Fruit fly (Drosophila melanogaster) whole organism, prepupa: Measurements from ENCODE around the gene Pex3.

ENCODE experiments used
- CG10631 ChIP-seq: fragments of 200-800 bp; sonication (Bioruptor generic); optimal IDR thresholded peaks from 2 replicates; lab custom pipeline; 2016; ENCODE audit warnings: missing biosample characterization, missing genetic modification characterization
- CG10669 ChIP-seq: fragments of 200-800 bp; sonication (Bioruptor generic); optimal IDR thresholded peaks from 3 replicates; lab custom pipeline; 2018; ENCODE audit warnings: missing biosample characterization, mild to moderate bottlenecking, missing genetic modification characterization, moderate library complexity
- CG11294 ChIP-seq: fragments of 200-800 bp; sonication (Bioruptor generic); IDR thresholded peaks from 2 replicates; pipeline ENCODE4 v1.3.6; 2022; ENCODE audit warnings: missing biosample characterization, missing genetic modification characterization
- CG11762 ChIP-seq: fragments of 200-800 bp; sonication (Bioruptor generic); optimal IDR thresholded peaks from 3 replicates; lab custom pipeline; 2016; ENCODE audit warnings: missing biosample characterization, missing genetic modification characterization; ENCODE audit not compliant: insufficient read depth
- CG11902 ChIP-seq: fragments of 200-800 bp; sonication (Bioruptor generic); optimal IDR thresholded peaks from 3 replicates; lab custom pipeline; 2016; ENCODE audit warnings: missing biosample characterization, missing genetic modification characterization
- CG1621 ChIP-seq: fragments of 200-800 bp; sonication (Bioruptor generic); optimal IDR thresholded peaks from 3 replicates; lab custom pipeline; 2018; ENCODE audit warnings: missing biosample characterization, mild to moderate bottlenecking, missing genetic modification characterization
- CG16779 ChIP-seq: fragments of 200-800 bp; sonication (Bioruptor generic); optimal IDR thresholded peaks from 3 replicates; lab custom pipeline; 2017; ENCODE audit warnings: missing biosample characterization, mild to moderate bottlenecking, missing genetic modification characterization
- CG3032 ChIP-seq: fragments of 200-800 bp; optimal IDR thresholded peaks from 2 replicates; lab custom pipeline; 2019; ENCODE audit warnings: missing biosample characterization, mild to moderate bottlenecking, missing genetic modification characterization, moderate library complexity
- CG32006 ChIP-seq: fragments of 200-800 bp; sonication (Bioruptor generic); optimal IDR thresholded peaks from 3 replicates; lab custom pipeline; 2017; ENCODE audit warnings: missing biosample characterization, mild to moderate bottlenecking, missing genetic modification characterization
- CG34406 ChIP-seq: fragments of 200-800 bp; sonication (Bioruptor generic); optimal IDR thresholded peaks from 3 replicates; lab custom pipeline; 2016; ENCODE audit warnings: missing biosample characterization, missing genetic modification characterization
- CG3919 ChIP-seq: fragments of 200-800 bp; sonication (Bioruptor generic); optimal IDR thresholded peaks from 3 replicates; lab custom pipeline; 2016; ENCODE audit warnings: missing biosample characterization, missing genetic modification characterization
- CG4318 ChIP-seq: fragments of 200-800 bp; sonication (Bioruptor generic); optimal IDR thresholded peaks from 3 replicates; lab custom pipeline; 2017; ENCODE audit warnings: missing biosample characterization, mild to moderate bottlenecking, missing genetic modification characterization
- CG6276 ChIP-seq: fragments of 200-800 bp; sonication (Bioruptor generic); optimal IDR thresholded peaks from 2 replicates; lab custom pipeline; 2017; ENCODE audit warnings: missing biosample characterization, mild to moderate bottlenecking, missing genetic modification characterization
- CG6792 ChIP-seq: fragments of 200-800 bp; sonication (Bioruptor generic); optimal IDR thresholded peaks from 3 replicates; lab custom pipeline; 2016; ENCODE audit warnings: missing biosample characterization, missing genetic modification characterization
- CG8119 ChIP-seq: fragments of 200-800 bp; sonication (Bioruptor generic); IDR thresholded peaks from 3 replicates; pipeline ENCODE4 v1.3.6; 2022; ENCODE audit warnings: missing biosample characterization, missing genetic modification characterization
- CG8319 ChIP-seq: fragments of 200-800 bp; sonication (Bioruptor generic); optimal IDR thresholded peaks from 3 replicates; lab custom pipeline; 2016; ENCODE audit warnings: missing biosample characterization, missing genetic modification characterization
- Eip75B ChIP-seq: fragments of 200-800 bp; sonication (Bioruptor generic); optimal IDR thresholded peaks from 3 replicates; lab custom pipeline; 2016; ENCODE audit warnings: missing biosample characterization, missing genetic modification characterization
- Eip78C ChIP-seq: fragments of 200-800 bp; sonication (Bioruptor generic); peaks from one replicate; lab custom pipeline; 2016; ENCODE audit warnings: missing biosample characterization, missing genetic modification characterization
- Eip93F ChIP-seq: fragments of 200-800 bp; sonication (Bioruptor generic); optimal IDR thresholded peaks from 2 replicates; lab custom pipeline; 2016; ENCODE audit warnings: missing biosample characterization, mild to moderate bottlenecking, missing genetic modification characterization
- Ets96B ChIP-seq: fragments of 200-800 bp; optimal IDR thresholded peaks from 2 replicates; lab custom pipeline; 2019; ENCODE audit warnings: missing biosample characterization, mild to moderate bottlenecking, missing genetic modification characterization, moderate library complexity
- Gug ChIP-seq: fragments of 200-800 bp; sonication (Bioruptor generic); IDR thresholded peaks from 2 replicates; pipeline ENCODE4 v1.3.6; 2022; ENCODE audit warnings: missing biosample characterization, missing genetic modification characterization
- Hr38 ChIP-seq: sonication (Bioruptor generic); optimal IDR thresholded peaks from 2 replicates; lab custom pipeline; 2016; ENCODE audit warnings: missing biosample characterization, missing genetic modification characterization
- Hr39 ChIP-seq: fragments of 200-800 bp; sonication (Bioruptor generic); optimal IDR thresholded peaks from 2 replicates; lab custom pipeline; 2016; ENCODE audit warnings: missing biosample characterization, missing genetic modification characterization
- Hr4 ChIP-seq: fragments of 200-800 bp; sonication (Bioruptor generic); optimal IDR thresholded peaks from 3 replicates; lab custom pipeline; 2016; ENCODE audit warnings: missing biosample characterization, missing genetic modification characterization
- Lpt ChIP-seq: fragments of 200-800 bp; sonication (Bioruptor generic); optimal IDR thresholded peaks from 3 replicates; lab custom pipeline; 2016; ENCODE audit warnings: missing biosample characterization, missing genetic modification characterization
- Met ChIP-seq: fragments of 200-800 bp; sonication (Bioruptor generic); optimal IDR thresholded peaks from 3 replicates; lab custom pipeline; 2016; ENCODE audit warnings: missing biosample characterization, missing genetic modification characterization
- Smox ChIP-seq: fragments of 200-800 bp; sonication (Bioruptor generic); optimal IDR thresholded peaks from 3 replicates; lab custom pipeline; 2016; ENCODE audit warnings: missing biosample characterization, missing genetic modification characterization
- Sox102F ChIP-seq: fragments of 200-800 bp; sonication (Bioruptor generic); optimal IDR thresholded peaks from 2 replicates; lab custom pipeline; 2016; ENCODE audit warnings: missing biosample characterization, mild to moderate bottlenecking, missing genetic modification characterization
- Sox14 ChIP-seq: fragments of 200-800 bp; sonication (Bioruptor generic); optimal IDR thresholded peaks from 3 replicates; lab custom pipeline; 2016; ENCODE audit warnings: missing biosample characterization, missing genetic modification characterization
- Sox15 ChIP-seq: fragments of 200-800 bp; sonication (Bioruptor generic); optimal IDR thresholded peaks from 3 replicates; lab custom pipeline; 2016; ENCODE audit warnings: missing biosample characterization, missing genetic modification characterization
- acj6 ChIP-seq: fragments of 200-800 bp; sonication (Bioruptor generic); optimal IDR thresholded peaks from 3 replicates; lab custom pipeline; 2016; ENCODE audit warnings: missing biosample characterization, missing genetic modification characterization
- dac ChIP-seq: fragments of 200-800 bp; sonication (Bioruptor generic); optimal IDR thresholded peaks from 2 replicates; lab custom pipeline; 2017; ENCODE audit warnings: missing biosample characterization, mild to moderate bottlenecking, missing genetic modification characterization
- esn ChIP-seq: fragments of 200-800 bp; sonication (Bioruptor generic); optimal IDR thresholded peaks from 2 replicates; lab custom pipeline; 2016; ENCODE audit warnings: missing biosample characterization, mild to moderate bottlenecking, missing genetic modification characterization, moderate library complexity
- fd59A ChIP-seq: fragments of 200-800 bp; sonication (Bioruptor generic); optimal IDR thresholded peaks from 2 replicates; lab custom pipeline; 2017; ENCODE audit warnings: missing biosample characterization, mild to moderate bottlenecking, missing genetic modification characterization, missing genetic modification reagents
- fkh ChIP-seq: fragments of 200-800 bp; sonication (Bioruptor generic); optimal IDR thresholded peaks from 3 replicates; lab custom pipeline; 2017; ENCODE audit warnings: missing biosample characterization, mild to moderate bottlenecking, missing genetic modification characterization, moderate library complexity
- lz ChIP-seq: fragments of 200-800 bp; sonication (Bioruptor generic); optimal IDR thresholded peaks from 3 replicates; lab custom pipeline; 2016; ENCODE audit warnings: missing biosample characterization, missing genetic modification characterization
- net ChIP-seq: fragments of 200-800 bp; sonication (Bioruptor generic); optimal IDR thresholded peaks from 3 replicates; lab custom pipeline; 2016; ENCODE audit warnings: missing biosample characterization, missing genetic modification characterization
- spab ChIP-seq: fragments of 200-800 bp; sonication (Bioruptor generic); optimal IDR thresholded peaks from 2 replicates; lab custom pipeline; 2017; ENCODE audit warnings: missing biosample characterization, mild to moderate bottlenecking, missing genetic modification characterization, missing genetic modification reagents
- ss ChIP-seq, 2 experiments: fragments of 200-800 bp; sonication (Bioruptor generic); optimal IDR thresholded peaks; 2 replicates in 1 of 2; 3 replicates in 1 of 2; lab custom pipeline; 2017 to 2018; ENCODE audit warnings: mild to moderate bottlenecking in 2 of 2, missing biosample characterization in 2 of 2, missing genetic modification characterization in 2 of 2, moderate library complexity in 1 of 2
- svp ChIP-seq: fragments of 200-800 bp; sonication (Bioruptor generic); peaks from one replicate; lab custom pipeline; 2016; ENCODE audit warnings: missing biosample characterization, missing genetic modification characterization
- topi ChIP-seq: fragments of 200-800 bp; sonication (Bioruptor generic); optimal IDR thresholded peaks from 3 replicates; lab custom pipeline; 2016; ENCODE audit warnings: missing biosample characterization, missing genetic modification characterization
- vri ChIP-seq: fragments of 200-800 bp; sonication (Bioruptor generic); optimal IDR thresholded peaks from 3 replicates; lab custom pipeline; 2016; ENCODE audit warnings: missing biosample characterization, mild to moderate bottlenecking, missing genetic modification characterization

Gene Pex3

DNA sequence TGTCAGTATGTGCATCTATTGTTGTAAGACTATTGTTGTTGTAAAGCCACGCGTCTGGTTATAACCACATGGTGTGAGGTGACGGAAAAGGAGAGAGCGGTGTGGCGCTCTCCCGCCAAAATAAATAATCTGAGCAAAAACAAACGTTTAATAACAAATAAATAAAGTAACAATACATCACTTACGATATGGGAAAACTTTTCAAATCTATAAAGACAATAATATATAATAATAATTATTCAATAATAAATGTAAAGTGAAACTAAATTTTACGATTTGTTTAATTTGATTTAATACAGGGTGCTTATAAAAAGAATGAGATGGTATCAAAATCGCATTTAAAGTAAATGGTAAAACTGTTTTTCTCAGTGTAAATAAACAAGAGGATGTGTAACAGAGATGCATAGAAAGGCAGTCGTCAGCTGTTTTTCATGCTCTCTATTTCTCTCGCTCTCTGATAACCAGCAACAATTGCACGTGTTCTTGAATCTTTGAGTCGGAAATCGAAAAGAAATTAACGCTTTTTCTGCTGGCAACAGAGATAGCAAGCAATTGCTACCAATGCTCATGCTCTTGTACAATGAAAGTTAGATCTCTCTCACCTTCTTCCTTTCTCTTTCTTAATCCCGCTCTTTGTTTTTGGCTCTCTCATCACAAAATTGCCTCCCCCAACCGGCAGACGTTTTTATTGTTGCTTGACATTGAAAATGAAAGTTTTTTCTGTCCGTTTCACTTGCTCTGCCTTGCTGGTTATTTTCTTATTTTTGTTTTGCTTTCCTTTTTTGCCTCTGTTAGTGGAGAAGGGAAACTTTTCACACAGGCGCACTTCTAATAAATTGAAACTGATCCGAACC is 45.3 kb upstream of the Pex3 start (continued):
- TF ChIP-seq acj6 (GFP tag; lab: Kevin White, UChicago) = peak; percentile 63
- peak; percentile 53 for TF ChIP-seq CG16779
- peak; percentile 74 for TF ChIP-seq Ets96B
- TF ChIP-seq esn (GFP tag; lab: Kevin White, UChicago) = peak; percentile 64
- TF ChIP-seq Eip78C = peak; percentile 90
- TF ChIP-seq Hr38 (GFP tag; lab: Kevin White, UChicago) = no peak
- TF ChIP-seq CG8119 (GFP tag; lab: Robert Waterston, UW) = peak; percentile 96
- peak; percentile 86 for TF ChIP-seq CG3919
- TF ChIP-seq Sox102F (GFP tag; lab: Kevin White, UChicago) = peak; percentile 3
- no peak for TF ChIP-seq Hr39
- TF ChIP-seq Met = peak; percentile 48
- TF ChIP-seq CG32006 (GFP tag; lab: Kevin White, UChicago) = peak; percentile 86
- TF ChIP-seq CG6276 (GFP tag; lab: Kevin White, UChicago) = peak; percentile 91
- TF ChIP-seq lz (GFP tag; lab: Kevin White, UChicago) = peak; percentile 52
- TF ChIP-seq CG4318 (GFP tag; lab: Kevin White, UChicago) = peak; percentile 74
- no peak for TF ChIP-seq fd59A (GFP tag; lab: Kevin White, UChicago)
- peak; percentile 67 for TF ChIP-seq CG11294 (GFP tag; lab: Robert Waterston, UW)
- peak; percentile 74 for TF ChIP-seq CG11762 (GFP tag; lab: Kevin White, UChicago)
- TF ChIP-seq spab = peak; percentile 77
- TF ChIP-seq Lpt (GFP tag; lab: Kevin White, UChicago) = peak; percentile 90
- TF ChIP-seq fkh = peak; percentile 95
- TF ChIP-seq dac = peak; percentile 35
- peak; percentile 43 for TF ChIP-seq Hr4
- peak; percentile 16 for TF ChIP-seq Sox14 (GFP tag; lab: Kevin White, UChicago)
- TF ChIP-seq CG3032 = peak; percentile 88
- TF ChIP-seq topi (GFP tag; lab: Kevin White, UChicago) = peak; percentile 61

DNA sequence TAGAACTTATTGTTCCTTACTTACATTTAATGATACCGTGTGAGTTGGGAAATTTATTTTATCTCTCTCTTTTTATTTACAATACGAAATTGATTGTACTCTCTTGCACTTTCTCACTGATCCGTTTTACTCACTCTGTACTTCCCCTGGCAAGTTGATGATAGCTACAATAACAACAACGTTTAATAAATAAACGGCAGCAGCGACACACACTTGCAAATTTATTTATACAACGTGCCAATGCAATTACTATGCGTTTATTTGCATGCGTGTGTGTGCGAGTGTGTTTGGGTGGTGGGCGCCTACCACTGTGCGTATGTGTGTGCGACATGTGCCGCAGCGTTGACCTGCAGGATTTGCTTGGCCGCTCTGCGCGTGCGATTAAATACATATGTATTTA is 44.6 kb upstream of the Pex3 start:
- no peak for TF ChIP-seq CG1621
- no peak for TF ChIP-seq vri (GFP tag; lab: Kevin White, UChicago)
- peak; percentile 38 for TF ChIP-seq Eip78C
- peak; percentile 23 for TF ChIP-seq CG32006 (GFP tag; lab: Kevin White, UChicago)
- peak; percentile 88 for TF ChIP-seq svp (GFP tag; lab: Kevin White, UChicago)

DNA sequence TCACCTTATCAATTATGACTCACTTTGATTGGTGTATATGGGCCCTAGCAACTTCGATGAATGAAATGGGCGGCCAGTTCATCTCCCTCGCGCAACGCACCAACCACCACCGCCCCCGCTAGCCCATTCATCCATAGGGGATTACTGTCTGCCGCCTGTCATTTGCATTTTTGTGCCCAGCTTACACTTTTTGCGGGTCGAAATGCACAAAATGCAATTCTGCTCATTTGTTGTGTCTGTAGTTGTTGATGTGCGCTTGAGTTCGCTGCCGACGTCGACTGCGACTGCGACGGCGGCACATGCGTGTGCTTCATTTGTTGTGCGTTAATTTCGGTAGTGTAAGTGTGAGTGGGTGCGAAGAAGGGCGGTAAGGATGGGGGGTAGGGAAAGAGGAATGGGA is 43.2 kb upstream of the Pex3 start:
- no peak for TF ChIP-seq Sox15 (GFP tag; lab: Kevin White, UChicago)
- peak; percentile 33 for TF ChIP-seq Eip78C

DNA sequence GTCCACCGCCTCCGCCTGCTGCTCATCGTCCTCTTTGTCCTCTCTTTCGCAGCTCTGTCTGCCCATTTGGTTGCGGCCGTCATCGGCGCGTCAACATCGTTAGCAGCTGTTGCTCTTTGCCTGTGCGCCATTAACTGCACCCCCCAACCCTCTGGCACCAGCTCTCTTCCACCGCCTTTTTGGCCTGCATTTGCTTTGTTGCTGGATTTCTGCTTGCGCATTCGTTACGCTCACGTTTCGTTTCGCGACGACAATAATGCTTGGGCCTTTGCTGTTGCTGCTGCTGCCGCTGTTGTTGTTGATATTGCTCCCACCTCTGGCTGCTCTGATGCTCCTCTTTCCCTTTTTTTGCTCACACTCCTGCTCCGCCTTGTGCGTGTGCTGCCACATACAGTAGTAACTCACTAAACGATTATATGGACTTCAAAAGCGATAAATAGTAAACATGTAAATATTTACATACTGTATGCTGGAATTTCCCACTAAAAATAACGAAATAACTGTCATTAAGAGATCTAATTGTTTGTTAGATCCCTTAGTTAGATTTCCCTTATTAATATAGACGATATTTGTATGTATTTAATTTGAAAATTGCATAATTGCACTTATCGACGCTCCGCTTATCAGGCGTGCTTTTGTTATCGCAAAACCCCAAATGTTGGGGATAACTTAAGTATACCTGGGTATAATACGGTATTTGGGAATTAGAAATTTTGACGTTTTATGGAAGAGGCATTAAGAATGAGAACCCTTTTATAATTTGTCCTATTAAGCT is 42.3 kb upstream of the Pex3 start:
- peak; percentile 2 for TF ChIP-seq CG11762 (GFP tag; lab: Kevin White, UChicago)
- peak; percentile 2 for TF ChIP-seq CG34406 (GFP tag; lab: Kevin White, UChicago)
- TF ChIP-seq CG10631 (GFP tag; lab: Kevin White, UChicago) = peak; percentile 13
- peak; percentile 43 for TF ChIP-seq spab
- TF ChIP-seq Smox (GFP tag; lab: Kevin White, UChicago) = peak; percentile 33
- peak; percentile 41 for TF ChIP-seq Lpt (GFP tag; lab: Kevin White, UChicago)
- TF ChIP-seq CG3032 = no peak
- TF ChIP-seq CG6792 (GFP tag; lab: Kevin White, UChicago) = no peak
- TF ChIP-seq CG11294 (GFP tag; lab: Robert Waterston, UW) = no peak
- no peak for TF ChIP-seq dac
- peak; percentile 16 for TF ChIP-seq net (GFP tag; lab: Kevin White, UChicago)
- no peak for TF ChIP-seq Gug (GFP tag; lab: Robert Waterston, UW)
- peak; percentile 68 for TF ChIP-seq Sox14 (GFP tag; lab: Kevin White, UChicago)
- TF ChIP-seq Eip93F = no peak
- no peak for TF ChIP-seq CG8319
- peak; percentile 10 for TF ChIP-seq Ets96B
- TF ChIP-seq CG4318 (GFP tag; lab: Kevin White, UChicago) = no peak
- TF ChIP-seq CG10669 (GFP tag; lab: Kevin White, UChicago) = peak; percentile 33
- peak; percentile 21 for TF ChIP-seq Eip75B (GFP tag; lab: Kevin White, UChicago)
- TF ChIP-seq CG11902 (GFP tag; lab: Kevin White, UChicago) = peak; percentile 3
- peak; percentile 69 for TF ChIP-seq vri (GFP tag; lab: Kevin White, UChicago)
- TF ChIP-seq ss (GFP tag; optimal IDR thresholded peaks at IDR 0.05; lab: Kevin White, UChicago) = peak in 1 of 2 experiments; percentile 85
- no peak for TF ChIP-seq fkh
